Worm (Caenorhabditis elegans): ENCODE results near the gene K08D9.2.

ce11 chrV:3257277-3257676 lies 29.8 kb downstream of the K08D9.2 start, which contains the start of gene T28A11.22:
- TF ChIP-seq ceh-44 (GFP tag; IDR thresholded peaks at IDR 0.05) (no peak), hlh-30 (tag; optimal IDR thresholded peaks at IDR 0.05; ENCODE audit: insufficient read depth) (no peak), ama-1 (optimal IDR thresholded peaks at IDR 0.05) (no peak), unc-39 (tag; optimal IDR thresholded peaks at IDR 0.05) (no peak), nhr-111 (GFP tag; optimal IDR thresholded peaks at IDR 0.05) (no peak), fos-1 (tag; optimal IDR thresholded peaks at IDR 0.05) (no peak), ceh-28 (tag; optimal IDR thresholded peaks at IDR 0.05) (no peak), saeg-2 (GFP tag; IDR thresholded peaks at IDR 0.05) (no peak), set-16 (GFP tag; IDR thresholded peaks at IDR 0.05) (no peak)

Measured in whole organism, L4 larva.